Worm (Caenorhabditis elegans): ENCODE measurements around the gene T28C6.3.

T28C6.3 gene

ce11 chrIV:8794895-8795665 is 25.1 kb upstream of the T28C6.3 start:
- TF ChIP-seq lsy-12 (tag; optimal IDR thresholded peaks at IDR 0.05), result peak; percentile 82
- TF ChIP-seq egl-5 (tag; optimal IDR thresholded peaks at IDR 0.05), result no peak
- no peak for TF ChIP-seq eor-1 (tag; optimal IDR thresholded peaks at IDR 0.05)
- TF ChIP-seq pha-4 (tag; optimal IDR thresholded peaks at IDR 0.05), result peak; percentile 68
- TF ChIP-seq elt-1 (tag; optimal IDR thresholded peaks at IDR 0.05), result peak; percentile 65
- peak; percentile 88 for TF ChIP-seq nhr-25 (tag; optimal IDR thresholded peaks at IDR 0.05)
- TF ChIP-seq nhr-23 (tag; optimal IDR thresholded peaks at IDR 0.05), result peak; percentile 83
- peak; percentile 46 for TF ChIP-seq R02D3.7 (tag; optimal IDR thresholded peaks at IDR 0.05)
- TF ChIP-seq sea-2 (GFP tag; optimal IDR thresholded peaks at IDR 0.05), result no peak
- TF ChIP-seq skn-1 (tag; optimal IDR thresholded peaks at IDR 0.05), result peak; percentile 12
- TF ChIP-seq lin-39 (tag; optimal IDR thresholded peaks at IDR 0.05), result peak; percentile 79
- TF ChIP-seq ceh-82 (tag; optimal IDR thresholded peaks at IDR 0.05), result peak; percentile 49
- peak; percentile 90 for TF ChIP-seq fkh-10 (GFP tag; optimal IDR thresholded peaks at IDR 0.05)
- peak; percentile 97 for TF ChIP-seq elt-2 (tag; optimal IDR thresholded peaks at IDR 0.05)
- TF ChIP-seq lin-15B (tag; optimal IDR thresholded peaks at IDR 0.05), result peak; percentile 17
- peak; percentile 80 for TF ChIP-seq unc-62 (GFP tag; optimal IDR thresholded peaks at IDR 0.05)
- no peak for TF ChIP-seq nhr-76 (tag; optimal IDR thresholded peaks at IDR 0.05)
- TF ChIP-seq aly-2 (tag; optimal IDR thresholded peaks at IDR 0.05), result no peak
- no peak for TF ChIP-seq ama-1 (optimal IDR thresholded peaks at IDR 0.05)
- no peak for TF ChIP-seq ceh-9 (tag; optimal IDR thresholded peaks at IDR 0.05)
- TF ChIP-seq hmg-11 (tag; optimal IDR thresholded peaks at IDR 0.05), result peak; percentile 80
- peak; percentile 71 for TF ChIP-seq tbx-2 (tag; optimal IDR thresholded peaks at IDR 0.05)
- peak; percentile 83 for TF ChIP-seq snpc-4 (tag; optimal IDR thresholded peaks at IDR 0.05)
- TF ChIP-seq ztf-11 (tag; optimal IDR thresholded peaks at IDR 0.05), result no peak
- TF ChIP-seq nhr-77 (tag; optimal IDR thresholded peaks at IDR 0.05), result no peak
- peak; percentile 62 for TF ChIP-seq nhr-43 (tag; optimal IDR thresholded peaks at IDR 0.05; ENCODE audit: poor library complexity, severe bottlenecking)
- no peak for TF ChIP-seq ZK546.5 (tag; optimal IDR thresholded peaks at IDR 0.05)
- TF ChIP-seq nfya-1 (tag; optimal IDR thresholded peaks at IDR 0.05; ENCODE audit: insufficient read depth), result peak; percentile 81
- TF ChIP-seq pqm-1 (tag; optimal IDR thresholded peaks at IDR 0.05), result peak; percentile 56
- TF ChIP-seq ceh-16 (tag; optimal IDR thresholded peaks at IDR 0.05), result no peak
- peak; percentile 77 for TF ChIP-seq jun-1 (tag; optimal IDR thresholded peaks at IDR 0.05)
- peak; percentile 7 for TF ChIP-seq daf-12 (tag; optimal IDR thresholded peaks at IDR 0.05)
- TF ChIP-seq unc-39 (tag; optimal IDR thresholded peaks at IDR 0.05), result no peak
- no peak for TF ChIP-seq nhr-67 (tag; optimal IDR thresholded peaks at IDR 0.05)
- no peak for TF ChIP-seq fos-1 (tag; optimal IDR thresholded peaks at IDR 0.05)
- TF ChIP-seq zag-1 (tag; optimal IDR thresholded peaks at IDR 0.05), result peak; percentile 29
- peak in 1 of 3 experiments; percentile 11 for TF ChIP-seq elt-3 (tag; optimal IDR thresholded peaks at IDR 0.05)
- no peak for TF ChIP-seq mml-1 (tag; optimal IDR thresholded peaks at IDR 0.05)
- no peak for TF ChIP-seq nhr-12 (tag; optimal IDR thresholded peaks at IDR 0.05)
- TF ChIP-seq ceh-28 (tag; optimal IDR thresholded peaks at IDR 0.05), result peak; percentile 57
- no peak for TF ChIP-seq nhr-237 (tag; optimal IDR thresholded peaks at IDR 0.05)
- TF ChIP-seq ztf-4 (tag; optimal IDR thresholded peaks at IDR 0.05), result peak; percentile 67
- peak; percentile 53 for TF ChIP-seq egl-27 (tag; optimal IDR thresholded peaks at IDR 0.05)
- no peak for TF ChIP-seq nhr-28 (tag; optimal IDR thresholded peaks at IDR 0.05)
- no peak for TF ChIP-seq nhr-11 (tag; optimal IDR thresholded peaks at IDR 0.05)
- no peak for TF ChIP-seq fkh-2 (tag; optimal IDR thresholded peaks at IDR 0.05)
- TF ChIP-seq mdl-1 (tag; optimal IDR thresholded peaks at IDR 0.05), result peak; percentile 75
